Fruit fly (Drosophila melanogaster): Measurements from ENCODE around the gene sog.

Gene sog

DNA sequence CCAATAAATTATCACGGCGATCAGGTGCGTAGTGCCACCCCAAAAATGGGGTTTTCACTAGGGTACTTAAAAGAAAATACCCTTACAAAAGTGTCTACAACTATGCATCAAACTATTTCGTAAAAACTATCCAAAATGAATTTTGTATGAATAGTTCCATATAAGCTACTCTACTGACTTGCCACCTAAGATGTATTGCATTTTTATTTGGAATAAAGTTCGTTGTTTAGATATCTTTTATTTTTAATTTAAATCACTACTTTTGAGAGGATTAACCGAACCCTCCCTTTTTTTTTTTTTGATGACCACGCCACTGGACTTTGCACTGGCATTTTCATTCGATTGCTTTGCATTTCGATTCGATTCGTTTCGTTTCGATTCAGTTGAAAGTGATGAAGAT is 16.3 kb upstream of the sog start (continued):
- TF ChIP-seq CG10366 (GFP tag; IDR thresholded peaks at IDR 0.05): no peak

- TF ChIP-seq CG2202 (tag; optimal IDR thresholded peaks at IDR 0.05) (no peak), HLHmδ (GFP tag; optimal IDR thresholded peaks at IDR 0.05) (no peak), CG12155 (GFP tag; optimal IDR thresholded peaks at IDR 0.05) (no peak), bowl (GFP tag; IDR thresholded peaks at IDR 0.05) (no peak), Dll (GFP tag; IDR thresholded peaks at IDR 0.05; ENCODE audit: partially characterized antibody) (0 out of 4 replicates have a peak, but pooled peaks have one; percentile 33), vnd (GFP tag; IDR thresholded peaks at IDR 0.05; ENCODE audit: partially characterized antibody) (peak; percentile 52; the same call in 2 of the 3 replicates), CG7963 (GFP tag; IDR thresholded peaks at IDR 0.05; ENCODE audit: partially characterized antibody) (peak; percentile 54; the same call in 1 of the 3 replicates), tna (GFP tag; IDR thresholded peaks at IDR 0.05; ENCODE audit: partially characterized antibody) (peak; percentile 53; the same call in 1 of the 2 replicates), CG16813 (GFP tag; IDR thresholded peaks at IDR 0.05; ENCODE audit: partially characterized antibody) (peak; percentile 65), CG10462 (GFP tag; optimal IDR thresholded peaks at IDR 0.05) (no peak), nerfin-2 (GFP tag; IDR thresholded peaks at IDR 0.05; ENCODE audit: partially characterized antibody) (peak; percentile 65), esg (GFP tag; conservative IDR thresholded peaks at IDR 0.05) (no peak), CG6791 (GFP tag; IDR thresholded peaks at IDR 0.05; ENCODE audit: partially characterized antibody) (peak; percentile 71; the same call in 2 of the 3 replicates), HLH4C (GFP tag; IDR thresholded peaks at IDR 0.05; ENCODE audit: partially characterized antibody) (peak; percentile 79), CG14860 (GFP tag; IDR thresholded peaks at IDR 0.05; ENCODE audit: partially characterized antibody) (peak; percentile 74), mld (GFP tag; IDR thresholded peaks at IDR 0.05; ENCODE audit: partially characterized antibody) (0 out of 3 replicates have a peak, but pooled peaks have one; percentile 11), sr (GFP tag; IDR thresholded peaks at IDR 0.05) (no peak), Scr (GFP tag; IDR thresholded peaks at IDR 0.05; ENCODE audit: partially characterized antibody) (peak; percentile 39; the same call in 1 of the 2 replicates), ro (GFP tag; IDR thresholded peaks at IDR 0.05) (no peak), hb (GFP tag; IDR thresholded peaks at IDR 0.05; ENCODE audit: partially characterized antibody) (peak; percentile 66; the same call in 2 of the 3 replicates)
Measured at dm6 chrX:15648180-15648579, 14.9 kb upstream of the sog start.

- no peak for TF ChIP-seq shn (GFP tag; optimal IDR thresholded peaks at IDR 0.05)
- peak in 1 of 2 experiments; percentile 99 for TF ChIP-seq tll (GFP tag; optimal IDR thresholded peaks at IDR 0.05)
- no peak for TF ChIP-seq CG16813 (GFP tag; IDR thresholded peaks at IDR 0.05; ENCODE audit: partially characterized antibody)
- TF ChIP-seq CG13296 (GFP tag; optimal IDR thresholded peaks at IDR 0.05): no peak
- TF ChIP-seq CG2678 (tag; optimal IDR thresholded peaks at IDR 0.05): no peak
- peak; percentile 41 for TF ChIP-seq CG7271 (tag; optimal IDR thresholded peaks at IDR 0.05)
- peak; percentile 86 for TF ChIP-seq CG15479 (GFP tag; optimal IDR thresholded peaks at IDR 0.05)
- peak; percentile 92 for TF ChIP-seq cad (GFP tag; optimal IDR thresholded peaks at IDR 0.05)
- peak; percentile 52 for TF ChIP-seq twi (tag; optimal IDR thresholded peaks at IDR 0.05)
- TF ChIP-seq run (tag; optimal IDR thresholded peaks at IDR 0.05): no peak
- TF ChIP-seq zen (tag; optimal IDR thresholded peaks at IDR 0.05): peak; percentile 18
Measured at dm6 chrX:15646792-15647191, 13.6 kb upstream of the sog start.

- no peak for TF ChIP-seq Antp (GFP tag; optimal IDR thresholded peaks at IDR 0.05)
- TF ChIP-seq pnt (GFP tag; optimal IDR thresholded peaks at IDR 0.05): no peak
- TF ChIP-seq HLH4C (GFP tag; IDR thresholded peaks at IDR 0.05; ENCODE audit: partially characterized antibody): no peak
- no peak for TF ChIP-seq B-H1 (GFP tag; IDR thresholded peaks at IDR 0.05)
- TF ChIP-seq Rfx (GFP tag; IDR thresholded peaks at IDR 0.05): no peak
- no peak for TF ChIP-seq trem (tag; optimal IDR thresholded peaks at IDR 0.05)
- no peak for TF ChIP-seq CG4424 (GFP tag; optimal IDR thresholded peaks at IDR 0.05)
- TF ChIP-seq CG5245 (GFP tag; optimal IDR thresholded peaks at IDR 0.05): no peak
- TF ChIP-seq CG10209 (GFP tag; optimal IDR thresholded peaks at IDR 0.05): no peak
- no peak for TF ChIP-seq phol (tag; optimal IDR thresholded peaks at IDR 0.05)
Measured at dm6 chrX:15643922-15644321, 10.7 kb upstream of the sog start, which contains the start of gene CG8117. Gene CG8117 (plus strand): TSS chrX:15644222.
